Fruit fly (Drosophila melanogaster) whole organism, embryonic: ENCODE results near the gene CG43954.

ENCODE experiments used
- Adf1 ChIP-seq: fragments of 200-800 bp; sonication (Bioruptor generic); IDR thresholded peaks from 2 replicates; pipeline ENCODE4 v1.3.6; 2022; ENCODE audit warnings: missing biosample characterization, missing genetic modification characterization
- Atf6 ChIP-seq: fragments of 200-800 bp; sonication (Bioruptor generic); IDR thresholded peaks from 2 replicates; pipeline ENCODE4 v1.3.6; 2022; ENCODE audit warnings: missing biosample characterization, missing genetic modification characterization
- Awh ChIP-seq: fragments of 200-800 bp; sonication (Bioruptor generic); IDR thresholded peaks from 2 replicates; pipeline ENCODE4, ENCODE4 v1.3.6; 2022; ENCODE audit warnings: missing biosample characterization, missing genetic modification characterization
- Bdp1 ChIP-seq: fragments of 200-800 bp; sonication (Bioruptor generic); optimal IDR thresholded peaks from 3 replicates; lab custom pipeline; 2016; ENCODE audit warnings: missing biosample characterization, missing genetic modification characterization
- CG12104 ChIP-seq: fragments of 200-800 bp; sonication (Bioruptor generic); optimal IDR thresholded peaks from 3 replicates; lab custom pipeline; 2016; ENCODE audit warnings: missing biosample characterization, missing genetic modification characterization
- CG12744 ChIP-seq: fragments of 200-800 bp; sonication (Bioruptor generic); optimal IDR thresholded peaks from 2 replicates; lab custom pipeline; 2016; ENCODE audit warnings: missing biosample characterization, missing genetic modification characterization
- CG13287 ChIP-seq: fragments of 200-800 bp; sonication (Bioruptor generic); IDR thresholded peaks from 2 replicates; pipeline ENCODE4 v1.3.6; 2022; ENCODE audit warnings: missing biosample characterization, missing genetic modification characterization; ENCODE audit not compliant: partially characterized antibody
- CG15514 ChIP-seq: fragments of 200-800 bp; sonication (Bioruptor generic); optimal IDR thresholded peaks from 3 replicates; lab custom pipeline; 2017; ENCODE audit warnings: missing biosample characterization, missing genetic modification characterization, mild to moderate bottlenecking, moderate library complexity, missing genetic modification reagents
- CG16813 ChIP-seq: fragments of 200-800 bp; sonication (Bioruptor generic); IDR thresholded peaks from 3 replicates; pipeline ENCODE4 v1.3.6; 2022; ENCODE audit warnings: missing biosample characterization, missing genetic modification characterization; ENCODE audit not compliant: partially characterized antibody
- CG2129 ChIP-seq: fragments of 200-800 bp; sonication (Bioruptor generic); IDR thresholded peaks from 2 replicates; pipeline ENCODE4 v1.3.6; 2022; ENCODE audit warnings: missing biosample characterization, missing genetic modification characterization; ENCODE audit not compliant: partially characterized antibody
- CG4820 ChIP-seq: fragments of 200-800 bp; sonication (Bioruptor generic); optimal IDR thresholded peaks from 3 replicates; lab custom pipeline; 2016; ENCODE audit warnings: missing biosample characterization, missing genetic modification characterization
- CG8281 ChIP-seq: fragments of 200-800 bp; sonication (Bioruptor generic); optimal IDR thresholded peaks from 2 replicates; lab custom pipeline; 2018; ENCODE audit warnings: missing biosample characterization, mild to moderate bottlenecking, missing genetic modification characterization, moderate library complexity
- CG8290 ChIP-seq, 3 experiments: fragments of 200-800 bp; sonication (Bioruptor generic); optimal IDR thresholded peaks; 2 replicates each; lab custom pipeline; 2016 to 2019; ENCODE audit warnings: missing biosample characterization in 3 of 3, missing genetic modification characterization in 3 of 3, mild to moderate bottlenecking in 2 of 3, moderate library complexity in 1 of 3
- CG8765 ChIP-seq: fragments of 200-800 bp; sonication (Bioruptor generic); IDR thresholded peaks from 2 replicates; pipeline ENCODE4 v1.3.6; 2022; ENCODE audit warnings: missing biosample characterization, missing genetic modification characterization
- CHES-1-like ChIP-seq: fragments of 200-800 bp; sonication (Bioruptor generic); optimal IDR thresholded peaks from 2 replicates; lab custom pipeline; 2016; ENCODE audit warnings: missing biosample characterization, missing genetic modification characterization
- CTCF ChIP-seq: fragments of 200-800 bp; sonication (Bioruptor generic); optimal IDR thresholded peaks from 2 replicates; lab custom pipeline; 2017; ENCODE audit warnings: missing biosample characterization, mild to moderate bottlenecking, missing genetic modification characterization, moderate library complexity
- CoRest ChIP-seq: fragments of 200-800 bp; sonication (Bioruptor generic); optimal IDR thresholded peaks from 3 replicates; lab custom pipeline; 2018; ENCODE audit warnings: missing biosample characterization, mild to moderate bottlenecking, missing genetic modification characterization, moderate library complexity
- Eip74EF ChIP-seq, 2 experiments: fragments of 200-800 bp in 1 of 2; fragments of >200 bp in 1 of 2; sonication (Bioruptor generic) in 1 of 2; optimal IDR thresholded peaks; 2 replicates each; lab custom pipeline; 2017 to 2019; ENCODE audit warnings: missing biosample characterization in 2 of 2, missing genetic modification characterization in 2 of 2, mild to moderate bottlenecking in 1 of 2, moderate library complexity in 1 of 2
- Ets97D ChIP-seq: fragments of 200-800 bp; sonication (Bioruptor generic); optimal IDR thresholded peaks from 3 replicates; lab custom pipeline; 2016; ENCODE audit warnings: missing biosample characterization, missing genetic modification characterization
- Fer1 ChIP-seq: fragments of 200-800 bp; sonication (Bioruptor generic); optimal IDR thresholded peaks from 2 replicates; lab custom pipeline; 2017; ENCODE audit warnings: missing biosample characterization, mild to moderate bottlenecking, missing genetic modification characterization
- Hr39 ChIP-seq: fragments of >200 bp; optimal IDR thresholded peaks from 2 replicates; lab custom pipeline; 2017
- Kr ChIP-seq: fragments of 200-800 bp; sonication (Bioruptor generic); optimal IDR thresholded peaks from 2 replicates; lab custom pipeline; 2017; ENCODE audit warnings: missing biosample characterization, mild to moderate bottlenecking, missing genetic modification characterization
- Opbp ChIP-seq: fragments of 200-800 bp; sonication (Bioruptor generic); IDR thresholded peaks from 3 replicates; pipeline ENCODE4 v1.3.6; 2022; ENCODE audit warnings: missing biosample characterization, missing genetic modification characterization; ENCODE audit not compliant: partially characterized antibody
- Side ChIP-seq: fragments of 200-800 bp; sonication (Bioruptor generic); optimal IDR thresholded peaks from 2 replicates; lab custom pipeline; 2016; ENCODE audit warnings: missing biosample characterization, missing genetic modification characterization
- YL-1 ChIP-seq: fragments of 200-800 bp; sonication (Bioruptor generic); optimal IDR thresholded peaks from 3 replicates; lab custom pipeline; 2017; ENCODE audit warnings: missing biosample characterization, mild to moderate bottlenecking, missing genetic modification characterization
- bbx ChIP-seq: fragments of 200-800 bp; sonication (Bioruptor generic); IDR thresholded peaks from 2 replicates; pipeline ENCODE4 v1.3.6; 2022; ENCODE audit warnings: missing biosample characterization, missing genetic modification characterization; ENCODE audit not compliant: partially characterized antibody
- br ChIP-seq: fragments of >200 bp; optimal IDR thresholded peaks from 2 replicates; lab custom pipeline; 2017
- bsh ChIP-seq, 2 experiments: fragments of 200-800 bp; sonication (Bioruptor generic); optimal IDR thresholded peaks; 2 replicates each; lab custom pipeline; 2017 to 2018; ENCODE audit warnings: mild to moderate bottlenecking in 2 of 2, missing biosample characterization in 2 of 2, missing genetic modification characterization in 2 of 2, moderate library complexity in 1 of 2
- cato ChIP-seq: fragments of 200-800 bp; sonication (Bioruptor generic); optimal IDR thresholded peaks from 2 replicates; lab custom pipeline; 2016; ENCODE audit warnings: missing biosample characterization, missing genetic modification characterization, borderline replicate concordance
- corto ChIP-seq: fragments of 200-800 bp; sonication (Bioruptor generic); optimal IDR thresholded peaks from 2 replicates; lab custom pipeline; 2016; ENCODE audit warnings: missing biosample characterization, mild to moderate bottlenecking, missing genetic modification characterization, moderate library complexity
- croc ChIP-seq: fragments of 200-800 bp; sonication (Bioruptor generic); conservative IDR thresholded peaks from 3 replicates; pipeline ENCODE4 v1.3.6; 2022; ENCODE audit warnings: missing biosample characterization, missing genetic modification characterization
- crol ChIP-seq: fragments of 200-800 bp; sonication (Bioruptor generic); IDR thresholded peaks from 2 replicates; pipeline ENCODE4 v1.3.6; 2022; ENCODE audit warnings: missing biosample characterization, missing genetic modification characterization
- dm ChIP-seq: fragments of 200-800 bp; sonication (Bioruptor generic); optimal IDR thresholded peaks from 3 replicates; lab custom pipeline; 2016; ENCODE audit warnings: missing biosample characterization, missing genetic modification characterization
- dmrt99B ChIP-seq: fragments of 200-800 bp; sonication (Bioruptor generic); optimal IDR thresholded peaks from 2 replicates; lab custom pipeline; 2018; ENCODE audit warnings: missing biosample characterization, mild to moderate bottlenecking, missing genetic modification characterization, moderate library complexity
- emc ChIP-seq: fragments of 200-800 bp; sonication (Bioruptor generic); optimal IDR thresholded peaks from 2 replicates; lab custom pipeline; 2016; ENCODE audit warnings: missing biosample characterization, missing genetic modification characterization
- grn ChIP-seq: fragments of 200-800 bp; sonication (Bioruptor generic); optimal IDR thresholded peaks from 3 replicates; lab custom pipeline; 2017; ENCODE audit warnings: missing biosample characterization, missing genetic modification characterization
- kni ChIP-seq: fragments of 200-800 bp; sonication (Bioruptor generic); optimal IDR thresholded peaks from 3 replicates; lab custom pipeline; 2017; ENCODE audit warnings: mild to moderate bottlenecking, missing biosample characterization, missing genetic modification reagents, missing genetic modification characterization
- lola ChIP-seq, 3 experiments: fragments of >200 bp in 2 of 3; fragments of 200-800 bp in 1 of 3; sonication (Bioruptor generic) in 1 of 3; optimal IDR thresholded peaks; 2 replicates each; lab custom pipeline; 2017 to 2019; ENCODE audit warnings: missing biosample characterization in 3 of 3, missing genetic modification characterization in 3 of 3, mild to moderate bottlenecking in 1 of 3, moderate library complexity in 1 of 3
- nau ChIP-seq: fragments of 200-800 bp; sonication (Bioruptor generic); optimal IDR thresholded peaks from 3 replicates; lab custom pipeline; 2017; ENCODE audit warnings: missing biosample characterization, mild to moderate bottlenecking, missing genetic modification characterization, missing genetic modification reagents
- oc ChIP-seq: fragments of 200-800 bp; sonication (Bioruptor generic); optimal IDR thresholded peaks from 2 replicates; lab custom pipeline; 2018; ENCODE audit warnings: missing biosample characterization, mild to moderate bottlenecking, missing genetic modification characterization, moderate library complexity
- pfk ChIP-seq: fragments of 200-800 bp; sonication (Bioruptor generic); optimal IDR thresholded peaks from 2 replicates; lab custom pipeline; 2018; ENCODE audit warnings: missing biosample characterization, mild to moderate bottlenecking, missing genetic modification characterization, moderate library complexity
- ranshi ChIP-seq: fragments of 200-800 bp; sonication (Bioruptor generic); IDR thresholded peaks from 2 replicates; pipeline ENCODE4 v1.3.6; 2022; ENCODE audit warnings: missing biosample characterization, missing genetic modification characterization
- scrt ChIP-seq: fragments of 200-800 bp; sonication (Bioruptor generic); optimal IDR thresholded peaks from 2 replicates; lab custom pipeline; 2018; ENCODE audit warnings: missing biosample characterization, mild to moderate bottlenecking, missing genetic modification characterization, moderate library complexity
- stc ChIP-seq: fragments of 200-800 bp; sonication (Bioruptor generic); IDR thresholded peaks from 2 replicates; pipeline ENCODE4 v1.3.6; 2022; ENCODE audit warnings: missing biosample characterization, missing genetic modification characterization
- tll ChIP-seq, 2 experiments: fragments of 200-800 bp in 1 of 2; fragments of >200 bp in 1 of 2; sonication (Bioruptor generic) in 1 of 2; optimal IDR thresholded peaks; 2 replicates each; lab custom pipeline; 2017 to 2019; ENCODE audit warnings: missing biosample characterization in 2 of 2, missing genetic modification characterization in 2 of 2, mild to moderate bottlenecking in 1 of 2, moderate library complexity in 1 of 2
- tna ChIP-seq: fragments of 200-800 bp; sonication (Bioruptor generic); IDR thresholded peaks from 2 replicates; pipeline ENCODE4 v1.3.6; 2022; ENCODE audit warnings: missing biosample characterization, missing genetic modification characterization; ENCODE audit not compliant: partially characterized antibody
- unpg ChIP-seq: fragments of 200-800 bp; sonication (Bioruptor generic); optimal IDR thresholded peaks from 3 replicates; lab custom pipeline; 2018; ENCODE audit warnings: missing biosample characterization, mild to moderate bottlenecking, missing genetic modification characterization, moderate library complexity
- z ChIP-seq: fragments of 200-800 bp; sonication (Bioruptor generic); IDR thresholded peaks from 3 replicates; pipeline ENCODE4 v1.3.6; 2022; ENCODE audit warnings: missing biosample characterization, missing genetic modification characterization

Gene CG43954

dm6 chr3L:16759483-16759882 is 48.0 kb upstream of the CG43954 start (continued):
- TF ChIP-seq pfk (GFP tag; lab: Kevin White, UChicago) = no peak
- no peak for TF ChIP-seq lola (GFP tag; optimal IDR thresholded peaks at IDR 0.05; lab: Kevin White, UChicago)
- no peak for TF ChIP-seq Opbp (GFP tag; lab: Robert Waterston, UW)
- TF ChIP-seq Ets97D (GFP tag; lab: Kevin White, UChicago) = no peak
- no peak for TF ChIP-seq oc (tag; lab: Kevin White, UChicago)
- TF ChIP-seq scrt (GFP tag; lab: Kevin White, UChicago) = no peak

- TF ChIP-seq nau (GFP tag; lab: Kevin White, UChicago) (no peak), CG2129 (GFP tag; lab: Robert Waterston, UW) (no peak), ranshi (GFP tag; lab: Robert Waterston, UW) (no peak), unpg (GFP tag; lab: Kevin White, UChicago) (no peak), CG8290 (GFP tag; optimal IDR thresholded peaks at IDR 0.05; lab: Kevin White, UChicago) (no peak), CG8290 (tag; optimal IDR thresholded peaks at IDR 0.05; lab: Kevin White, UChicago) (no peak), CG12104 (no peak), Adf1 (GFP tag; lab: Robert Waterston, UW) (no peak), CG15514 (GFP tag; lab: Kevin White, UChicago) (no peak), CG8281 (tag; lab: Kevin White, UChicago) (no peak), CG8765 (GFP tag; lab: Robert Waterston, UW) (peak; percentile 40; the same call in 1 of the 2 replicates), grn (GFP tag; lab: Kevin White, UChicago) (no peak), Bdp1 (no peak), CG16813 (no peak), corto (GFP tag; lab: Kevin White, UChicago) (peak; percentile 31), cato (GFP tag; lab: Kevin White, UChicago) (no peak), CoRest (no peak), tll (GFP tag; optimal IDR thresholded peaks at IDR 0.05; lab: Kevin White, UChicago) (no peak), emc (no peak), tna (GFP tag; lab: Robert Waterston, UW) (no peak), CTCF (GFP tag; lab: Kevin White, UChicago) (no peak), Hr39 (lab: Kevin White, UChicago) (no peak), Awh (GFP tag; lab: Robert Waterston, UW) (no peak), CG12744 (GFP tag; lab: Kevin White, UChicago) (no peak), z (GFP tag; lab: Robert Waterston, UW) (no peak), CG4820 (GFP tag; lab: Kevin White, UChicago) (no peak), Ets97D (GFP tag; lab: Kevin White, UChicago) (no peak), Fer1 (GFP tag; lab: Kevin White, UChicago) (no peak), dm (GFP tag; lab: Kevin White, UChicago) (no peak), kni (GFP tag; lab: Kevin White, UChicago) (no peak), Eip74EF (GFP tag; optimal IDR thresholded peaks at IDR 0.05; lab: Kevin White, UChicago) (no peak), bsh (GFP tag; optimal IDR thresholded peaks at IDR 0.05; lab: Kevin White, UChicago) (peak in 1 of 2 experiments; percentile 69), crol (GFP tag; lab: Robert Waterston, UW) (peak; percentile 78), br (lab: Kevin White, UChicago) (no peak), YL-1 (GFP tag; lab: Kevin White, UChicago) (no peak), croc (no peak), Side (GFP tag; lab: Kevin White, UChicago) (no peak), stc (GFP tag; lab: Robert Waterston, UW) (no peak), Kr (GFP tag; lab: Kevin White, UChicago) (no peak), dmrt99B (tag; lab: Kevin White, UChicago) (no peak), CG13287 (GFP tag; lab: Robert Waterston, UW) (no peak), bbx (GFP tag; lab: Robert Waterston, UW) (no peak), Atf6 (GFP tag; lab: Robert Waterston, UW) (no peak), CHES-1-like (GFP tag; lab: Kevin White, UChicago) (no peak)
Measured at dm6 chr3L:16758504-16759109, 47.1 kb upstream of the CG43954 start.
